Worm (Caenorhabditis elegans): Measurements from ENCODE around the gene trxr-1.

The trxr-1 gene

DNA sequence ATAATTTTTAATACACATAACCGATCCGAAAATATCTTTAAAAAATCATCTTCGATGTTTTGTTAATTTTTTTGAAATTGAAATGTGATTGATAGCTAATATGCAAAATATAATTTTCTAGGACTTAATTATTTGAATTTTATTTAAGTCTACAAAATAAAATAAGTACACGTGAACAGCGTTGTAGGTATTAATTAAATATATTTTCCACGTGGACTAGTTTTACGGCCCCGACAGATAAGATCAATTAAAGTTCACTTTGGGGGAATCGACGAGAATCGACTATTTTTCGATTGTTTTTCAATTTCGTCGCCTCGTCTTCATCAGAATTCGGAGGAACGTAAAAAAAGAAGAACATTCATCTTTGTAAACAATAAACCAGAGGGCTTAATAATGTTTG, 12.5 kb upstream of the trxr-1 start, which contains the start of gene C25A8.5:
Gene C25A8.5 (plus strand): TSS at position 301 of the 400 bp plus-strand sequence.
- TF ChIP-seq him-1 (tag; optimal IDR thresholded peaks at IDR 0.05), result no peak
- no peak for TF ChIP-seq dao-5 (tag; optimal IDR thresholded peaks at IDR 0.05)
- TF ChIP-seq W03F9.2 (tag; optimal IDR thresholded peaks at IDR 0.05), result no peak

DNA sequence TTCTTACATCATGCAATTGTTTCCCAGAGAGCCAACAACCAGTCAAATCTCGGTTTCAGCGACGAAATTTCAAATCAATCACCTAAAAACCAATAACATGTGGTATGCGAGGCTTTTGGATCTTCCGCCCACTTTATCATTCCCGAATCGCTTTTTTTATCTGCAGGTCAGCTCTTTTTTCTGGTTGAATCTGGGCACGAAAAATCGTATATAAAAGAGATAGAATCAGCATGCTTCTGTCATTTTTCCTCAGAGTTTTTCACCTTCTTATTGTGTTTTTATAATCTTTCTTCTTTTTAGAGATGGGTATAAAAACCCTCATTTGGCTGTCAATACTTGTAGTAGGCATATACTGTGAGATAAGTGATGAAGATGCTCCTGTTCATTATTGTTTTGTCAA, 8.4 kb upstream of the trxr-1 start, which contains the start of gene cht-3:
Gene cht-3 (plus strand): TSS at position 301 of the 400 bp plus-strand sequence.
- TF ChIP-seq W03F9.2 (tag; optimal IDR thresholded peaks at IDR 0.05), result no peak
- TF ChIP-seq him-1 (tag; optimal IDR thresholded peaks at IDR 0.05), result no peak
- TF ChIP-seq dao-5 (tag; optimal IDR thresholded peaks at IDR 0.05), result no peak

DNA sequence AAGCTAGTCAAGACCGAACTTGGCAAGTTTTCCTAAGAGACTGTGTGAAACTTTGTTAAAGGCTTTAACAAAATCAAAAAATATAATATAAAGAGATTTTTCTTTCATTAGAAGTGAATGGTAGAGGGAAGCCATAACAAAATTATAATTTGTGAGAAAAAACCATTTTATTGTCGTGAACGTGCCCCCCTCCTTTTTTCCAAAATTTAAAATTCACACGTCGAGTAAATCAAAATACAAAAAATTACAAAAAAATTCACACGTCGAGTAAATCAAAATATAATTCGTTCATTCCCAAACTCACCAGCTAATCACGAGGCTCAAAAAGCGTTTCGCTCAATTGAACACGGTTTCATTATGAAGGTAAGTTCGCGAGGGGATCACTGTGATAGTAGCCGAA, 2.2 kb upstream of the trxr-1 start, which contains the start of gene C25A8.2:
Gene C25A8.2 (plus strand): TSS at position 301 of the 400 bp plus-strand sequence.
- TF ChIP-seq W03F9.2 (tag; optimal IDR thresholded peaks at IDR 0.05) (no peak), dao-5 (tag; optimal IDR thresholded peaks at IDR 0.05) (no peak), him-1 (tag; optimal IDR thresholded peaks at IDR 0.05) (no peak)

DNA sequence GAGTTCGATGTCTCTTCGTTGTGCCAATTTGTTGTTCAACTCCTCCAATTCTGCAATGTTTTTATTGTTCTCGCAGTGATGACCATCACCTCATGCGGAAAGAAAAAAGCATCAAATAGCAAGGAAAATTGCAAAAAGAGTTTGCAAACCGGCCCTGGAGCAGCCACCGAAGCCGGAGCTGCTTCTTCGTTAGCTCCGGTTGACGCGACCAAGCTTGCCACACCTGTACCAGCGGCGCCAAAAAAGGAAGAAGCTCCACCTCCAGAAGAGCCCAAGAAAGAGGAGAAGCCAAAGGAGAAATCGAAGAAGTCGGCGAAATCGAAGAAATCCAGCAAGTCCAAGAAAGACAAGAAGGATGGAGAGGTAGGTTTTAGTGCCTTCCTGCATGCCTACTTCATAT, 1.6 kb upstream of the trxr-1 start:
- TF ChIP-seq him-1 (tag; optimal IDR thresholded peaks at IDR 0.05) (no peak), dao-5 (tag; optimal IDR thresholded peaks at IDR 0.05) (no peak), W03F9.2 (tag; optimal IDR thresholded peaks at IDR 0.05) (no peak)

DNA sequence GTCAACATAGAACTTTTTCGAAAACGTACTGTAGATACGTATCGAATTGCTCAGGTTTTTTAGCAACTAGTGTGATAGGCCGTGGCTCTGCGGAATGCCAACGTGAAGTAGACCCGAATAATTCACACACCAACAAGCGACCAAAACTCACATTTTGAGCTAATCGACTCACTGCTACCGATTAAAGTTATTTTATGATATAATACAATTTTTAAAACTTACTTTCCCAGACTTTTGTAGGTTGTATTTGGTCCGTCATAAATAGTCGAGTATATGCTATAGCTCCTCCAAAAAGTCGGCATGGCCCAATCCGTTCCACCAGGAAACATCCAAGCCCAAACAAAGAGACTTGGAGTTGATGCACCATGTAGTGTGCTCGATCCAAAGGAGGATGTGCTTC, 919 bp upstream of the trxr-1 start, which contains the start of gene C25A8.1:
Gene C25A8.1 (plus strand): TSS at position 301 of the 400 bp plus-strand sequence.
- TF ChIP-seq him-1 (tag; optimal IDR thresholded peaks at IDR 0.05) (no peak), dao-5 (tag; optimal IDR thresholded peaks at IDR 0.05) (no peak), W03F9.2 (tag; optimal IDR thresholded peaks at IDR 0.05) (no peak)

DNA sequence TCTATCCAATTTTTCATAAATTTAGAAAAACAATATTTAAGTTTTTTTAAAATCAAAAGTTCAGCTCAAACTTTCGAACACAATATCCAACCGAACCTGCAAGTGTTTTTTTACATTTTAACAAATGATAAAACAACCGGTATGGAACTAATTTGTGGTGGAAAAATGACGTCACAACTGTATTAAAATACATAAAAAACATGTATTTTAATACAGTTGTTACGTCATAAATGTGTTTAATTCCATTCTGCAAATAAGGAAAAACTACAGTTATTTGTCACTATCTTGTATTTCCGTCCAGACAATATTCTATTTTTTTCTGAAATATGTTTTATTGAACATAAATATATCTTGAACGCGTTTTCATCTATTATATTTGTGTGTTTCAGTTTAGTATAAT, 460 bp downstream of the trxr-1 start:
- TF ChIP-seq W03F9.2 (tag; optimal IDR thresholded peaks at IDR 0.05) (no peak), dao-5 (tag; optimal IDR thresholded peaks at IDR 0.05) (no peak), him-1 (tag; optimal IDR thresholded peaks at IDR 0.05) (no peak)

DNA sequence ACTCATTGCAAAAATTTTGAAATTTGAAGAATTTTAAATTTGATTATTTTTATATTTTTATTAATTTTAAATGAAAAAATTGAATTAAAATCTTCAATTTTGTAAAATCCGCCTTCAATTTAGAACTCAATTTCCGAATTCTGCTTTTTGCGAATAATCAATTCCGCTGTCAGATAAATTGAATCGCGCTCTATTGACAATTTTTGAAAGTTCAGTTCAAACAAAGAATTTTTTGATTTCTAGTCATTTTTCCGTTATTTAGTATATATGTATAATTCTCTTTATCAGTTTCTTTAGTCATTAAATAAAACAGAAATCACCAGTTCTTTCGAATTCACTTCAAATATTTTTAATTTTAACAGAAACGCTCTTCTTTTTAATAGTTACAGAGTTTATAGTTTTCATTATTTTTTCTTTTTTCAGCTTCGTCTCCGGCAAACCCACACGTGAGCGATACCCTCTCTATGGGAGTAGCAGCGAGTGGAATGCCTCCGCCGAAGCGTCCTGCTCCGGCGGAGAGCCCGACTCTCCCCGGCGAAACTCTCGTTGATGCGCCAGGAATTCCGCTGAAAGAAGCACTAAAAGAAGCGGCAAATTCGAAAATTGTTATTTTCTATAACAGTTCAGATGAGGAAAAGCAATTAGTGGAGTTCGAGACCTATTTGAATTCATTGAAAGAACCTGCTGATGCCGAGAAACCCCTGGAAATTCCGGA, 1.1 kb downstream of the trxr-1 start:
- TF ChIP-seq W03F9.2 (tag; optimal IDR thresholded peaks at IDR 0.05), result peak; percentile 38
- TF ChIP-seq him-1 (tag; optimal IDR thresholded peaks at IDR 0.05), result no peak

DNA sequence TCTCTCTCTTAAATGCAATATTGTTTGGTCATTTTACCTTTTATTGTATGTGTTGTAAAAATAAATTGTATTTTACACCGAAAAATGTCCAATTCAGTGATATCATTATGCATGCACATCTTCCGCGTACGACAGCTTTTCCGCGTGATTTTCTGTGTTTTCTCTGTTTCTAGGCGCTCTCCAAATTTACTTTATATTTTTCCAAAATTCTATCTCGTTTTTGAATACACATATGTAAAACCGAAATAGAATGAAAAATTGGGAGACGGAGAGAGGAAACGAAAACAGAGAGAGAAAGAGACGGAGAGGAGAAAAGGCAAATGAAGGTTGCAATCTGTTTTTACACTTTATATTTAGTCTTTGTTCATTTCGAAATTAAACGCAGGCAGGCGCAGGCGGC, 4.7 kb downstream of the trxr-1 start:
- TF ChIP-seq dao-5 (tag; optimal IDR thresholded peaks at IDR 0.05) (no peak), him-1 (tag; optimal IDR thresholded peaks at IDR 0.05) (no peak), W03F9.2 (tag; optimal IDR thresholded peaks at IDR 0.05) (no peak)

DNA sequence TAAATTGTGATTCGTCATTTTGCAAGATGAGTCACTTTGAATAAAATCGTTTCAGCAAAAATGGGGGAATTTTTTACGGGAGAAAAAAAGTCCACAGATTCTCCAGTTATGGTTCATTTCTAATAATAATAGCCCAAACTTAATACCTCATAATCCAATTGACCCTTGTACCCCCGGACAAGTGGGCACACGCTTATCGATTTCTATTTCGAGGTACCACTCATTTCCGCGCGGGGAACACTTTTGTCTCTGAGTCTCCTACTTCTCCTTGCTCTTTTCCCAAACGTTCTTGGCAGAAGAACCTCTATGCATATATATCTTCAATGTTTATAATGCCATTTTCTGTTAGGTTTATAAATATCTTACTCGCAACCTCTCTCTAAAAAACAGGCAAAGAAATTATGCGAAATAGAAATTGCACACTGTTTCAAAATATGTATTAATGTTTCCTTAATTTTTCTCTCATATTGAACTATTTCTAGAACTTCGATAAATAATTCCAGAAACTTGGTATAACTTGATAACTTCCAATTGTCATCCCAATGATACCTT, 5.4 kb downstream of the trxr-1 start, which contains the start of gene gldi-4:
Gene gldi-4 (plus strand): TSS at position 502 of the 552 bp plus-strand sequence.
- TF ChIP-seq W03F9.2 (tag; optimal IDR thresholded peaks at IDR 0.05) (no peak), dao-5 (tag; optimal IDR thresholded peaks at IDR 0.05) (no peak)

DNA sequence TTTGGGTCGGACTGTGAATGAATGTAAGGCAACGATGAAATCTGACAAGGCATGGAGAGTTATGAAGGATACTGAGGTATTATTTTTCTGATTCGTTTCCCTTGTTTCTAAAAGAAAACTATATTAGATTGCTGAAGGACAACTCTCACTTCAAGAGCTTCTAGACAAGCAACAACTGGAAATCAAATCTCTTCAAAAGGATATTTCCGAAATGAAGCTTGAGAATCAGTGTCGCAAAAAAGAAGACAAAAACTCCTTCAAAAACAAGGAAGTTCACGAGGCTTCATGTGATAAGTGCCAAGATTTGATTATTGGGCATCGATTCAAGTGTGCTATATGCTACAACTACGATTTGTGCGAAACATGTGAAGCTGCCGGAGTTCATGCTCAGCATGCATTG, 6.9 kb downstream of the trxr-1 start:
- TF ChIP-seq dao-5 (tag; optimal IDR thresholded peaks at IDR 0.05) (no peak), him-1 (tag; optimal IDR thresholded peaks at IDR 0.05) (no peak), W03F9.2 (tag; optimal IDR thresholded peaks at IDR 0.05) (no peak)

DNA sequence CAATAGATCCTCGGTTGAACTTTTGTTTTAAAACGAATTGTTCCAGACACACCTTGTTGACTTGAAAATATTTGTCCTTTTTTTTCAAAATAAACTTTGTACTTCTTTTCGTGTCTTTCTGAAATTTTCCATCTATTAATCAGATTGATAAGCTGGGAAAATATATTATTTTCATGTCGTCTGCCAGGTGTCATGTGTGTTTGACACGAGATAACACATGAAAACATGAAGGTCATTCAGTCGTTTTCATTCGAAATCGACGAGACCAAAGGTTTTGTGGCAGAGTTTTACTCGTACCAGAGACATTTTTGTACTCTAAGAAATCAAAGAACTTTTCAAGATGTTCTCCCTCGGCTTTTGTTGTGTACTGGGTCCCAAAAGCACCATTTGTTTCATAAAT, 8.9 kb downstream of the trxr-1 start:
- TF ChIP-seq W03F9.2 (tag; optimal IDR thresholded peaks at IDR 0.05) (no peak), him-1 (tag; optimal IDR thresholded peaks at IDR 0.05) (no peak), dao-5 (tag; optimal IDR thresholded peaks at IDR 0.05) (no peak)

DNA sequence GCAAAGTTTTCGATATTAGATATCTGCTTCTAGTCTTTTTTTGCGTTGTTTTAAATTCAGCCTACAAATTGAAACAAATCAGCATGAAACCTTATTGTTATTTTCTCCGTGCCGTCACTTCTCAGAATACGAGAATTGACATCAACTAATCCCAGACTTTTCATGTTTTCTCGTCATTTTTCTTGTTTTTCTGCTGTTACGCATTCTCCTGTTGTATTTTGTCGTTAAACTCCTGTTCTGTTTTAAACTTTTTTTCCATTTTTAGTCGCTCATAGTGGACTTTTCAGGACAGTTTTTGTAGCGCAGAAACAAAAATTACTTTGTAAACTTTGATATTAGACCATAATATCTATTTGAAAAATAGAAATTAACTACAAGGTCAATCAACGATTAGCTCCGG, 10.5 kb downstream of the trxr-1 start:
- TF ChIP-seq him-1 (tag; optimal IDR thresholded peaks at IDR 0.05), result no peak
- no peak for TF ChIP-seq W03F9.2 (tag; optimal IDR thresholded peaks at IDR 0.05)
- no peak for TF ChIP-seq dao-5 (tag; optimal IDR thresholded peaks at IDR 0.05)

DNA sequence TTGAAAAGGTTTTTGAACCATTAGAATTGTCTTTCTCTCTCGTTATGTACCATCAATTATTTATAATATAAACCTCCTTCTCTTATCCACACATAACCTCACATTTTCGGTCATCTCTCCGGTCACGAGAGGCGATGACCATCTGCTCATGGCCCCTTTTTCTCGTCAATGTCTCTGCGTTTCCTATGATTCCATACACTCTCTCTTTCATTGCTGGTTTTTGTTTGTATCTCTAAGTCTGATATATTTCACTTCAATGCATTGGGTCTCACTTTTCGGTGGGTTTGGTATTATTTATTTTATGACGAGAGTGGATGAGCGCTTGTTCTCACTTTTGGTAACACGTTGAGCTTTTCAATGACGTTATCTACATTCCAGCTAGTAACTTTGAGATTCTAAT, 11.2 kb downstream of the trxr-1 start:
- TF ChIP-seq W03F9.2 (tag; optimal IDR thresholded peaks at IDR 0.05) (peak; percentile 55), him-1 (tag; optimal IDR thresholded peaks at IDR 0.05) (no peak), dao-5 (tag; optimal IDR thresholded peaks at IDR 0.05) (no peak)

DNA sequence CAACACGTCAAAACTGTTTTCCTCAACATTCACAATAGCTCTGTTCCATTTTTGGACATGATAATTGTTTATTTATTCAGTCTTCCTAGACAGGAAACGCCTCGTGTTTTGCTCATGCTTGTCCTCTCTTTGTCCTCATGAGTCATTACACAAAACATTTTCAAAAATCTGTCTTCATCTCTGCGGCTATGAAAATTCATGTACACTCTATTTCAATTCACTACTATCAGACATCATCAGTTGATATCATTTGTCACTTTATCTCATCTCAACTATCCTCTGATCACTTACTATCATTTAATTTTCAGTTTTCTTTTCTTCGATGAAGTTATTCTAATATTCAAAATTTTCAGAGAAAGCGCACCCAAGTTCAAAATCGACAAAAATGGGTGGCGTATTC, 12.1 kb downstream of the trxr-1 start, which contains the start of gene adah-1:
Gene adah-1 (plus strand): TSS at position 354 of the 400 bp plus-strand sequence.
- TF ChIP-seq him-1 (tag; optimal IDR thresholded peaks at IDR 0.05) (no peak), W03F9.2 (tag; optimal IDR thresholded peaks at IDR 0.05) (no peak), dao-5 (tag; optimal IDR thresholded peaks at IDR 0.05) (no peak)

Measured in whole organism, L4/young adult.